Worm (Caenorhabditis elegans): Measurements from ENCODE around the gene F59B2.12.

ce11 chrIII:8984412-8984811, 33.0 kb upstream of the F59B2.12 start:
- TF ChIP-seq ztf-26 (tag; optimal IDR thresholded peaks at IDR 0.05): no peak
- TF ChIP-seq lin-26 (GFP tag; IDR thresholded peaks at IDR 0.05): no peak
- no peak for TF ChIP-seq madf-10 (tag; optimal IDR thresholded peaks at IDR 0.05)
- no peak for TF ChIP-seq ama-1 (optimal IDR thresholded peaks at IDR 0.05)
- TF ChIP-seq ama-1 (GFP tag; optimal IDR thresholded peaks at IDR 0.05): no peak
- TF ChIP-seq hmg-1.2 (GFP tag; IDR thresholded peaks at IDR 0.05): no peak
- no peak for TF ChIP-seq snpc-4 (GFP tag; optimal IDR thresholded peaks at IDR 0.05)
- TF ChIP-seq snpc-4 (tag; optimal IDR thresholded peaks at IDR 0.05): no peak
